Worm (Caenorhabditis elegans): Measurements from ENCODE around the gene athp-1.

athp-1 gene

ce11 chrIII:10869595-10869994, 12.0 kb upstream of the athp-1 start:
- no peak for TF ChIP-seq ref-1 (GFP tag; conservative IDR thresholded peaks at IDR 0.05)
- no peak for TF ChIP-seq ztf-29 (GFP tag; IDR thresholded peaks at IDR 0.05)
- TF ChIP-seq T22C8.4 (GFP tag; IDR thresholded peaks at IDR 0.05), result no peak
- TF ChIP-seq tab-1 (GFP tag; IDR thresholded peaks at IDR 0.05), result no peak
- TF ChIP-seq med-1 (GFP tag; optimal IDR thresholded peaks at IDR 0.05; ENCODE audit: insufficient read depth), result no peak
- no peak for TF ChIP-seq flt-1 (GFP tag; IDR thresholded peaks at IDR 0.05)
- no peak for TF ChIP-seq klf-2 (GFP tag; conservative IDR thresholded peaks at IDR 0.05)
- no peak for TF ChIP-seq cog-1 (tag; optimal IDR thresholded peaks at IDR 0.05)
- TF ChIP-seq ztf-23 (GFP tag; IDR thresholded peaks at IDR 0.05), result no peak

ce11 chrIII:10870161-10870560, 11.4 kb upstream of the athp-1 start:
- TF ChIP-seq tab-1 (GFP tag; IDR thresholded peaks at IDR 0.05) (no peak), klf-2 (GFP tag; conservative IDR thresholded peaks at IDR 0.05) (no peak), ztf-29 (GFP tag; IDR thresholded peaks at IDR 0.05) (no peak), cog-1 (tag; optimal IDR thresholded peaks at IDR 0.05) (no peak), ref-1 (GFP tag; conservative IDR thresholded peaks at IDR 0.05) (no peak), T22C8.4 (GFP tag; IDR thresholded peaks at IDR 0.05) (no peak), ztf-23 (GFP tag; IDR thresholded peaks at IDR 0.05) (no peak), med-1 (GFP tag; optimal IDR thresholded peaks at IDR 0.05; ENCODE audit: insufficient read depth) (no peak)

DNA sequence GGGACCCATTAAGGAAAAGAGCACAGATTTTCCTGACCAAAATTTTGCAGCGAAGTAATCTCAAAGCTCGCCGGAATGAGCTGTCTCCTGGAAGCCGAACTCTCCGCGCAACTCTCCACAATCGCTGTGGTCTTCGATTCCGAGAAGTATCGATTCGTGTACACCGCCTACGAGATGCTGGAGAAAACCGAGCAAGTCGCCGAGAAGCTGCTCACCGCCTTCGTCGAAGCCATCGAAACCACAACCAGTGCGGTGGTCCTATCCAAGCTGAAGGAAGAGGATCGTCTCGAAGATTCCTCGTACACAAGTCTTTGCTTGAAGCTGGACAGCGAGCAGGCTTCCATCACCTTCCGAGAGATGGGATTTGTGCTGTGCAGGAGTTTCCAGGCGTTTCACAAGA, 10.8 kb upstream of the athp-1 start:
- TF ChIP-seq ref-1 (GFP tag; conservative IDR thresholded peaks at IDR 0.05), result no peak
- no peak for TF ChIP-seq klf-2 (GFP tag; conservative IDR thresholded peaks at IDR 0.05)
- no peak for TF ChIP-seq T22C8.4 (GFP tag; IDR thresholded peaks at IDR 0.05)
- TF ChIP-seq ztf-23 (GFP tag; IDR thresholded peaks at IDR 0.05), result no peak
- no peak for TF ChIP-seq ztf-29 (GFP tag; IDR thresholded peaks at IDR 0.05)
- TF ChIP-seq tab-1 (GFP tag; IDR thresholded peaks at IDR 0.05), result no peak

DNA sequence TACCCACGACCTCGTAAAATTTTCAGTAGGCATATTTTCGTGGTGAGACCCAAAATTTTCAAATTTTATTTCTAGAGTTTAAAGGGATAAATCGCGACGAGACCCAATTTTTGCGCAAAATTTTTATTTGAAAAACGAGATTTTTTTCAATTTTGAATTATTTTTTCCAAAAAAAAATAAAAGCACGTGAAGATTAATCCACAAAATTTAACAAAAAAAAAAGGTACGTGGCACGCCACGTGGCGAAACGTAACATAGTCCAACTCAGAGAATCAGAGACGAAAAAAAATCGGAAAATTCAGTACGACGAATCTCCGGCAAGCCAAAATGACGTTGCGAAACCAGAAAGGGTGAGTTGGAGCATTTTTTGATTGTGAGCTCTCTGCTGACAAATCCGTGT, 6.4 kb upstream of the athp-1 start, which contains the start of gene C44B9.2:
Gene C44B9.2, plus strand, starts transcription at position 301 of the 400 bp plus-strand sequence.
- TF ChIP-seq klf-2 (GFP tag; conservative IDR thresholded peaks at IDR 0.05) (no peak), ref-1 (GFP tag; conservative IDR thresholded peaks at IDR 0.05) (no peak), med-1 (GFP tag; optimal IDR thresholded peaks at IDR 0.05; ENCODE audit: insufficient read depth) (no peak), tab-1 (GFP tag; IDR thresholded peaks at IDR 0.05) (no peak), flt-1 (GFP tag; IDR thresholded peaks at IDR 0.05) (no peak), ztf-29 (GFP tag; IDR thresholded peaks at IDR 0.05) (no peak), ztf-23 (GFP tag; IDR thresholded peaks at IDR 0.05) (no peak), cog-1 (tag; optimal IDR thresholded peaks at IDR 0.05) (no peak), T22C8.4 (GFP tag; IDR thresholded peaks at IDR 0.05) (no peak)

- no peak for TF ChIP-seq cog-1 (tag; optimal IDR thresholded peaks at IDR 0.05)
Observed at ce11 chrIII:10877542-10877941, 4.0 kb upstream of the athp-1 start.

DNA sequence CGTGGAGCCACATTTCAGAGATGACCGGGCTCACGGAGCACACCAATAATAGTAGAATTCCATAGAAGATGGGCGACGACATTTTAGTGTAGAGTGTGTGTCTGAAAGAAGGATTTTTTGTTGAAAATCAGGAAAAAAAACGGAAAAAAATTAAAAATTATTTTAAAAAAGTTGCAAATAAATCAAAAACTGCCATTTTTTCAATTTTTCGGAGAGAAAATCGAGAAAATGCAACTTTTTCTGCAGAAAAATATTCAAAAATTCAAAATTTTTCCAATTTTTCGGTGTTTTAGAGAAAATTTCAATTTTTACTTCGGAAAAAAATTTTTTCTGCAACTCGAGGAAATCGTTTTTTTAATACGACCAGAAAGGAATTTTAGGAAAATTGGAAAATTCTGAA, 1.5 kb upstream of the athp-1 start, which contains the start of gene C44B9.3:
Gene C44B9.3, minus strand, starts transcription at position 101 of the 400 bp plus-strand sequence.
- no peak for TF ChIP-seq med-1 (GFP tag; optimal IDR thresholded peaks at IDR 0.05; ENCODE audit: insufficient read depth)
- TF ChIP-seq ztf-29 (GFP tag; IDR thresholded peaks at IDR 0.05), result no peak
- TF ChIP-seq klf-2 (GFP tag; conservative IDR thresholded peaks at IDR 0.05), result no peak
- TF ChIP-seq ztf-23 (GFP tag; IDR thresholded peaks at IDR 0.05), result no peak

DNA sequence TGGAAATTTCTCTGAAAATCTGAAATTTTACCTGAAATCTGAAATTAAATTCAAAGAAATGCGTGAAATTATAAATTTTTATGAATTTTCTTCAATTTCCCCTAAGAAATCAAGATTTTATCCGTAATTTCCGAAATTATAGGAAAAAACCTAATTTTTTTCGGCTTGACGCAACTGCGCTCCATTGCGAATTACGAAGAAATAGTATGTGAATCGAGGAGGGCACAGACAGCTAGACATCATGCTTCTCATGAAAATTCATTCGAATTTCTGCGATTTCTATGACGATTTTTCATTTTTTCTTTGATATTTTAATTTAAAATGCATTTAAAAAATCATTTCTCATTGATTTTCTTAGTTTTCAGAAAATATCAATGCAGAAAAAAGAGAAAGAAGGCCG, 430 bp downstream of the athp-1 start:
- no peak for TF ChIP-seq med-1 (GFP tag; optimal IDR thresholded peaks at IDR 0.05; ENCODE audit: insufficient read depth)
- TF ChIP-seq ztf-29 (GFP tag; IDR thresholded peaks at IDR 0.05), result no peak
- TF ChIP-seq ref-1 (GFP tag; conservative IDR thresholded peaks at IDR 0.05), result no peak
- TF ChIP-seq T22C8.4 (GFP tag; IDR thresholded peaks at IDR 0.05), result no peak
- no peak for TF ChIP-seq ztf-23 (GFP tag; IDR thresholded peaks at IDR 0.05)
- no peak for TF ChIP-seq tab-1 (GFP tag; IDR thresholded peaks at IDR 0.05)
- no peak for TF ChIP-seq flt-1 (GFP tag; IDR thresholded peaks at IDR 0.05)
- TF ChIP-seq cog-1 (tag; optimal IDR thresholded peaks at IDR 0.05), result no peak

- TF ChIP-seq flt-1 (GFP tag; IDR thresholded peaks at IDR 0.05) (no peak), T22C8.4 (GFP tag; IDR thresholded peaks at IDR 0.05) (no peak), klf-2 (GFP tag; conservative IDR thresholded peaks at IDR 0.05) (no peak)
Observed at ce11 chrIII:10888824-10889223, 7.3 kb downstream of the athp-1 start.

DNA sequence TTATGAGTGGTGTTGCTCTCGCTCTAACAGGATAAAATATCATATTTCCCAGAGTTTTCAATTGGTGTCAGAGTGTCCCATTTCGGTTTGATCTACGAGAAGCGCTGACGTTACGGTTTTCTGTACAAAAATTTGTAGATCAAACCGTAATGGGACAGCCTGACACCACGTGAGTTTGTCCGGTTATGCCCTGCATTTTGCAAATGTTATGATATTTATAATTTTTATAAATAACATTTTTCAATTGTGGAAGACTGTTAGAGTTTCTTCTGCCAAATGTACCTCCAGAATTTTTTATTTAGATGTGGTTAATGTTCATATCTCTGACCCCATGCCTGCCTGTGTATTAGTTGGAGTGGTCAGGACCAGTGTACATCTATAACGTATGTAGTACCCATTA, 12.7 kb downstream of the athp-1 start, which contains the start of gene fbxb-87:
Gene fbxb-87, plus strand, starts transcription at position 301 of the 400 bp plus-strand sequence.
- TF ChIP-seq med-1 (GFP tag; optimal IDR thresholded peaks at IDR 0.05; ENCODE audit: insufficient read depth), result no peak
- no peak for TF ChIP-seq T22C8.4 (GFP tag; IDR thresholded peaks at IDR 0.05)
- TF ChIP-seq klf-2 (GFP tag; conservative IDR thresholded peaks at IDR 0.05), result no peak
- no peak for TF ChIP-seq ztf-23 (GFP tag; IDR thresholded peaks at IDR 0.05)
- no peak for TF ChIP-seq flt-1 (GFP tag; IDR thresholded peaks at IDR 0.05)
- TF ChIP-seq cog-1 (tag; optimal IDR thresholded peaks at IDR 0.05), result no peak
- no peak for TF ChIP-seq ztf-29 (GFP tag; IDR thresholded peaks at IDR 0.05)
- TF ChIP-seq tab-1 (GFP tag; IDR thresholded peaks at IDR 0.05), result no peak
- no peak for TF ChIP-seq ref-1 (GFP tag; conservative IDR thresholded peaks at IDR 0.05)

DNA sequence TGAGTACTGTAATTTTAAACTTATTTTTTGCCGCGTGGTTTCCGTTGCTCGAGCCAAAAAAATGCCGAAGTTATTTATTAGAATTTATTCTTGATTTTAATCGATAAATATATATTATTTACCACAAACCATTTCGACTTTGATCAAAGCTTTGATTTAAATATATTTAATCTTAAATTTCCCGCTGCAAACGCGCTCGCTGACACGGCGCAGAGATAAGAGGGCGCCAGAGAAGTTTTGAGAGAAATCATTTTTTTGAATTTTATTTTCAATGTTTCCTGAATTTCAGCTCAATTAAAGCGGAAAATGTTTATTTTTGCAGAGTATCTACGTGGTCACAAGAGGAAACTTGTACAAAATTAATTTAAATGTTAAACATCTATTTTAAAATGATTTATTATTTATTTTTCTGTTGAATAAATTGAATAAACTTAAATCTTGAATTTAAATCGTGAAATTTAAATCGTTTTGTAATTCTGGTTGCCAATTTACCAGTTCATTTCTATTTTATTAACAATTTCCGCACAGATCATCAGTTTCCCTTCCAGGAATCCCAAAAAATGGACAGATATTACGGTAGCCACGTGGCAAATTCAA, 14.3 kb downstream of the athp-1 start, which contains the start of gene com-1:
Gene com-1, plus strand, starts transcription at position 547 of the 597 bp plus-strand sequence.
- TF ChIP-seq flt-1 (GFP tag; IDR thresholded peaks at IDR 0.05) (no peak), ref-1 (GFP tag; conservative IDR thresholded peaks at IDR 0.05) (no peak), cog-1 (tag; optimal IDR thresholded peaks at IDR 0.05) (no peak)

ce11 chrIII:10902341-10902740, 20.8 kb downstream of the athp-1 start, which contains the start of gene unc-119:
Gene unc-119, plus strand, starts transcription at chrIII:10902641.
- no peak for TF ChIP-seq ztf-29 (GFP tag; IDR thresholded peaks at IDR 0.05)
- no peak for TF ChIP-seq med-1 (GFP tag; optimal IDR thresholded peaks at IDR 0.05; ENCODE audit: insufficient read depth)
- TF ChIP-seq ztf-23 (GFP tag; IDR thresholded peaks at IDR 0.05), result no peak
- no peak for TF ChIP-seq tab-1 (GFP tag; IDR thresholded peaks at IDR 0.05)
- no peak for TF ChIP-seq klf-2 (GFP tag; conservative IDR thresholded peaks at IDR 0.05)
- TF ChIP-seq ref-1 (GFP tag; conservative IDR thresholded peaks at IDR 0.05), result no peak
- TF ChIP-seq flt-1 (GFP tag; IDR thresholded peaks at IDR 0.05), result no peak
- no peak for TF ChIP-seq cog-1 (tag; optimal IDR thresholded peaks at IDR 0.05)
- no peak for TF ChIP-seq T22C8.4 (GFP tag; IDR thresholded peaks at IDR 0.05)
